Worm (Caenorhabditis elegans) whole organism, young adult: ENCODE data around the gene C02H6.3.

Experiments used
- ama-1 ChIP-seq, 3 experiments: fragments of 150-350 bp in 1 of 3; sonication (generic microtip) in 2 of 3; optimal IDR thresholded peaks; 2 replicates each; lab custom pipeline; 2014 to 2018; ENCODE audit warnings: missing biosample characterization in 2 of 3, missing genetic modification characterization in 2 of 3, missing genetic modification reagents in 2 of 3
- ceh-91 ChIP-seq: fragments of 200-800 bp; sonication (Bioruptor generic); IDR thresholded peaks from 2 replicates; pipeline ENCODE4 v1.3.6; 2022; ENCODE audit warnings: missing genetic modification reagents, missing genetic modification characterization, missing compliant biosample characterization
- egrh-3 ChIP-seq: fragments of 200-800 bp; sonication (Bioruptor generic); IDR thresholded peaks from 2 replicates; pipeline ENCODE4 v1.3.6; 2022; ENCODE audit warnings: missing genetic modification reagents, missing genetic modification characterization, missing compliant biosample characterization
- fkh-3 ChIP-seq: sonication (generic microtip); optimal IDR thresholded peaks from 2 replicates; lab custom pipeline; 2016; ENCODE audit warnings: mild to moderate bottlenecking, missing genetic modification characterization, missing compliant biosample characterization
- gei-17 ChIP-seq: fragments of 200-800 bp; sonication (Bioruptor generic); optimal IDR thresholded peaks from 2 replicates; lab custom pipeline; 2018; ENCODE audit warnings: mild to moderate bottlenecking, missing genetic modification characterization, missing compliant biosample characterization
- snpc-1.3 ChIP-seq: sonication (generic microtip); optimal IDR thresholded peaks from 2 replicates; lab custom pipeline; 2017; ENCODE audit warnings: missing genetic modification characterization, mild to moderate bottlenecking, missing compliant biosample characterization, antibody characterized with exemption, moderate library complexity, missing genotype, missing genetic modification reagents; ENCODE audit not compliant: insufficient read depth

DNA sequence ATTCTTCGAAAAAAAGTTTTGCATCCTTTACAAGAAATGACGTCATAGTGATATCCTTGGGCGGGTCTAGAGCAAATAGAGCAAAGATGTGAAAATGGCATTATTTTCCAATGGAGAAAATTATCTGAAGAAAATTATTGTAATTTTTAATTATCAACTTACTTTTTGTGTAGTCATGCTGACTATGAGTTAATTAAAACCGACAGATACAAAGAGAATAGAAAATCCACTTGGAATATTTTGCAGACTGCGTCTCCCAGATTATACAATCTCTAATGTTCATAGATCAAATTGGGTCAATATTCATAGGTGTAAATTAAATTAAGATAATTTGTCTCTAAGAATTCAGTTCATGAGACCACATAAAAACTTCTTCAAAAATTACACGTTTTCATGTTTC lies 38.1 kb downstream of the C02H6.3 start, which contains the start of gene nhr-149:
- no peak for TF ChIP-seq ceh-91 (GFP tag; lab: Robert Waterston, UW)
- TF ChIP-seq ama-1 (optimal IDR thresholded peaks at IDR 0.05; lab: Kevin White, UChicago), result no peak
- no peak for TF ChIP-seq ama-1 (GFP tag; optimal IDR thresholded peaks at IDR 0.05; lab: Kevin White, UChicago)
- no peak for TF ChIP-seq fkh-3 (tag; lab: Kevin White, UChicago)
- no peak for TF ChIP-seq gei-17
- no peak for TF ChIP-seq snpc-1.3 (tag; lab: Kevin White, UChicago)
- TF ChIP-seq egrh-3 (GFP tag; lab: Robert Waterston, UW), result no peak
